Worm (Caenorhabditis elegans) whole organism, L2 larva: ENCODE data around the gene nhr-232.
A peak's percentile ranks its signal among the peaks of the same experiment; 100 is the strongest.

Experiments
- C34F6.9 ChIP-seq: fragments of 150-350 bp; optimal IDR thresholded peaks from 2 replicates; lab custom pipeline; 2014; ENCODE audit warnings: missing biosample characterization, missing genetic modification characterization
- F13H6.1 ChIP-seq: sonication (generic microtip); optimal IDR thresholded peaks from 2 replicates; lab custom pipeline; 2016; ENCODE audit warnings: missing genetic modification characterization, missing compliant biosample characterization
- R02D3.7 ChIP-seq: fragments of 150-350 bp; optimal IDR thresholded peaks from 2 replicates; lab custom pipeline; 2014; ENCODE audit warnings: missing biosample characterization, missing genetic modification characterization
- Y55F3AM.14 ChIP-seq: fragments of 200-800 bp; sonication (Bioruptor generic); optimal IDR thresholded peaks from 2 replicates; lab custom pipeline; 2018; ENCODE audit warnings: mild to moderate bottlenecking, missing genetic modification characterization, missing compliant biosample characterization
- alr-1 ChIP-seq: fragments of 150-350 bp; optimal IDR thresholded peaks from 2 replicates; lab custom pipeline; 2014; ENCODE audit warnings: missing biosample characterization, missing genetic modification characterization
- aly-2 ChIP-seq: fragments of 150-350 bp; optimal IDR thresholded peaks from 2 replicates; lab custom pipeline; 2014; ENCODE audit warnings: missing biosample characterization, missing genetic modification characterization
- ama-1 ChIP-seq: fragments of 150-350 bp; optimal IDR thresholded peaks from 2 replicates; lab custom pipeline; 2018; ENCODE audit warnings: inconsistent platforms
- blmp-1 ChIP-seq: sonication (generic microtip); optimal IDR thresholded peaks from 2 replicates; lab custom pipeline; 2017; ENCODE audit warnings: missing genetic modification characterization, mild to moderate bottlenecking, missing compliant biosample characterization, antibody characterized with exemption, moderate library complexity; ENCODE audit not compliant: insufficient read depth
- ceh-16 ChIP-seq: fragments of 150-350 bp; optimal IDR thresholded peaks from 2 replicates; lab custom pipeline; 2014; ENCODE audit warnings: missing biosample characterization, missing genetic modification characterization
- crh-2 ChIP-seq: sonication (generic microtip); optimal IDR thresholded peaks from 2 replicates; lab custom pipeline; 2017; ENCODE audit warnings: missing biosample characterization, missing genetic modification characterization
- dmd-4 ChIP-seq: sonication (generic microtip); optimal IDR thresholded peaks from 2 replicates; lab custom pipeline; 2017; ENCODE audit warnings: missing biosample characterization, missing genetic modification characterization
- egl-27 ChIP-seq: sonication (generic microtip); optimal IDR thresholded peaks from 3 replicates; lab custom pipeline; 2017; ENCODE audit warnings: missing biosample characterization, missing genetic modification reagents, missing genetic modification characterization
- fos-1 ChIP-seq: fragments of 150-350 bp; optimal IDR thresholded peaks from 2 replicates; lab custom pipeline; 2014; ENCODE audit warnings: missing biosample characterization, missing genetic modification characterization
- gmeb-1 ChIP-seq: fragments of 150-350 bp; optimal IDR thresholded peaks from 2 replicates; lab custom pipeline; 2014; ENCODE audit warnings: missing biosample characterization, missing genetic modification characterization
- lin-13 ChIP-seq: fragments of 150-350 bp; optimal IDR thresholded peaks from 2 replicates; lab custom pipeline; 2014; ENCODE audit warnings: missing biosample characterization, missing genetic modification reagents, missing genetic modification characterization
- lin-39 ChIP-seq: fragments of 150-350 bp; optimal IDR thresholded peaks from 2 replicates; lab custom pipeline; 2014; ENCODE audit warnings: missing biosample characterization, missing genetic modification reagents, missing genetic modification characterization
- lsy-2 ChIP-seq, 2 experiments: fragments of 150-350 bp in 1 of 2; sonication (generic microtip) in 1 of 2; optimal IDR thresholded peaks; 2 replicates each; lab custom pipeline; 2014 to 2017; ENCODE audit warnings: missing biosample characterization in 2 of 2, missing genetic modification characterization in 2 of 2
- mab-5 ChIP-seq: fragments of 150-350 bp; optimal IDR thresholded peaks from 2 replicates; lab custom pipeline; 2014; ENCODE audit warnings: missing biosample characterization, missing genetic modification characterization
- mbf-1 ChIP-seq: sonication (generic microtip); optimal IDR thresholded peaks from 2 replicates; lab custom pipeline; 2017; ENCODE audit warnings: missing biosample characterization, missing genetic modification characterization
- mdl-1 ChIP-seq, 2 experiments: fragments of 150-350 bp in 1 of 2; sonication (generic microtip) in 1 of 2; optimal IDR thresholded peaks; 2 replicates each; lab custom pipeline; 2017; ENCODE audit warnings: missing biosample characterization in 2 of 2, missing genetic modification characterization in 2 of 2
- nhr-11 ChIP-seq: fragments of 150-350 bp; optimal IDR thresholded peaks from 2 replicates; lab custom pipeline; 2014; ENCODE audit warnings: missing biosample characterization, missing genetic modification characterization
- nhr-12 ChIP-seq: fragments of 150-350 bp; optimal IDR thresholded peaks from 2 replicates; lab custom pipeline; 2014; ENCODE audit warnings: missing biosample characterization, missing genetic modification characterization
- nhr-129 ChIP-seq: fragments of 150-350 bp; optimal IDR thresholded peaks from 2 replicates; lab custom pipeline; 2014; ENCODE audit warnings: missing biosample characterization, missing genetic modification characterization
- nhr-21 ChIP-seq: fragments of 150-350 bp; optimal IDR thresholded peaks from 2 replicates; lab custom pipeline; 2014; ENCODE audit warnings: missing biosample characterization, missing genetic modification characterization
- nhr-23 ChIP-seq: fragments of 150-350 bp; optimal IDR thresholded peaks from 2 replicates; lab custom pipeline; 2014; ENCODE audit warnings: missing biosample characterization, missing genetic modification reagents, missing genetic modification characterization
- nhr-237 ChIP-seq: fragments of 150-350 bp; optimal IDR thresholded peaks from 2 replicates; lab custom pipeline; 2014; ENCODE audit warnings: missing biosample characterization, missing genetic modification characterization
- nhr-25 ChIP-seq: fragments of 150-350 bp; sonication (generic microtip); optimal IDR thresholded peaks from 3 replicates; lab custom pipeline; 2014; ENCODE audit warnings: missing biosample characterization, missing genetic modification characterization
- nhr-77 ChIP-seq: fragments of 150-350 bp; optimal IDR thresholded peaks from 2 replicates; lab custom pipeline; 2014; ENCODE audit warnings: missing biosample characterization, missing genetic modification characterization
- peb-1 ChIP-seq: fragments of 150-350 bp; optimal IDR thresholded peaks from 2 replicates; lab custom pipeline; 2014; ENCODE audit warnings: missing biosample characterization, missing genetic modification characterization
- sem-4 ChIP-seq: fragments of 150-350 bp; optimal IDR thresholded peaks from 2 replicates; lab custom pipeline; 2014; ENCODE audit warnings: missing biosample characterization, missing genetic modification reagents, missing genetic modification characterization
- skn-1 ChIP-seq: sonication (generic microtip); optimal IDR thresholded peaks from 2 replicates; lab custom pipeline; 2017; ENCODE audit warnings: missing biosample characterization, missing genetic modification characterization
- sma-3 ChIP-seq: sonication (generic microtip); optimal IDR thresholded peaks from 2 replicates; lab custom pipeline; 2016; ENCODE audit warnings: missing genetic modification reagents, missing genetic modification characterization, missing compliant biosample characterization
- sma-9 ChIP-seq, 2 experiments: fragments of 150-350 bp in 1 of 2; sonication (generic microtip) in 1 of 2; optimal IDR thresholded peaks; 2 replicates each; lab custom pipeline; 2014 to 2016; ENCODE audit warnings: missing genetic modification characterization in 2 of 2, mild to moderate bottlenecking in 1 of 2, missing biosample characterization in 1 of 2, missing compliant biosample characterization in 1 of 2, missing genetic modification reagents in 1 of 2, moderate library complexity in 1 of 2
- snpc-4 ChIP-seq: fragments of 150-350 bp; optimal IDR thresholded peaks from 2 replicates; lab custom pipeline; 2014; ENCODE audit warnings: missing biosample characterization, missing genetic modification characterization
- unc-39 ChIP-seq: fragments of 150-350 bp; optimal IDR thresholded peaks from 2 replicates; lab custom pipeline; 2014; ENCODE audit warnings: missing biosample characterization, missing genetic modification characterization
- unc-55 ChIP-seq: fragments of 150-350 bp; sonication (generic microtip); optimal IDR thresholded peaks from 3 replicates; lab custom pipeline; 2014; ENCODE audit warnings: missing biosample characterization, missing genetic modification reagents, missing genetic modification characterization
- unc-62 ChIP-seq: fragments of 150-350 bp; optimal IDR thresholded peaks from 2 replicates; lab custom pipeline; 2014; ENCODE audit warnings: missing biosample characterization, missing genetic modification reagents, missing genetic modification characterization
- zag-1 ChIP-seq: fragments of 150-350 bp; optimal IDR thresholded peaks from 2 replicates; lab custom pipeline; 2014; ENCODE audit warnings: missing biosample characterization, missing genetic modification characterization
- ztf-1 ChIP-seq: fragments of 200-800 bp; sonication (Bioruptor generic); conservative IDR thresholded peaks from 2 replicates; pipeline ENCODE4 v1.3.6; 2022; ENCODE audit warnings: missing genetic modification characterization, missing compliant biosample characterization
- ztf-11 ChIP-seq: sonication (generic microtip); optimal IDR thresholded peaks from 2 replicates; lab custom pipeline; 2017; ENCODE audit warnings: missing biosample characterization, missing genetic modification characterization
- ztf-4 ChIP-seq: fragments of 150-350 bp; optimal IDR thresholded peaks from 2 replicates; lab custom pipeline; 2014; ENCODE audit warnings: missing biosample characterization, missing genetic modification characterization

nhr-232 gene

DNA sequence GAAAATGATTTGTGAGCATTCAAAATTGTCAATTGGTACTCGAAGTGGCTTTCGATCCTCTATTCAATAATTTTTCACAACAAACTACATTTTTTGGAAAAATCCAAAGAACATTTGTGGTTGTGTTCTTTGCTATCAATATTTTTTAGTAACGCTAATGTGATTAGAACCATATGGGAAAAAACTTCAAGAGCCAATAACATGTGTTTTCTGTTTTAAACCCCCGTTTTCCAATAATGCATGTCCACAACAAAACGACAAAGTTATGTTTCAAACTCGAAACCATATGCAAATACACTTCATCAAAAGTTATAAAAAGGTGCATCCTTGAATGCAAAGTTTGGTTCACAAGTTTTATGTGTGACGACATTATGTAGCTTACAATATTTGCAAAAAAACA is 29.9 kb downstream of the nhr-232 start:
- no peak for TF ChIP-seq sma-3 (GFP tag; lab: Kevin White, UChicago)
- no peak for TF ChIP-seq sma-9 (GFP tag; optimal IDR thresholded peaks at IDR 0.05; lab: Kevin White, UChicago)
- TF ChIP-seq sma-9 (tag; optimal IDR thresholded peaks at IDR 0.05; lab: Kevin White, UChicago) = no peak
- no peak for TF ChIP-seq ama-1
- no peak for TF ChIP-seq lsy-2 (tag; optimal IDR thresholded peaks at IDR 0.05; lab: Kevin White, UChicago)
- TF ChIP-seq nhr-77 (tag; lab: Kevin White, UChicago) = no peak
- no peak for TF ChIP-seq R02D3.7 (tag; lab: Kevin White, UChicago)
- TF ChIP-seq nhr-12 = no peak
- TF ChIP-seq mab-5 = no peak
- TF ChIP-seq snpc-4 = no peak
- TF ChIP-seq aly-2 (tag; lab: Kevin White, UChicago) = no peak
- no peak for TF ChIP-seq ceh-16 (tag; lab: Kevin White, UChicago)
- no peak for TF ChIP-seq skn-1 (tag; lab: Kevin White, UChicago)
- TF ChIP-seq, all 48 proteins: peak for 0

DNA sequence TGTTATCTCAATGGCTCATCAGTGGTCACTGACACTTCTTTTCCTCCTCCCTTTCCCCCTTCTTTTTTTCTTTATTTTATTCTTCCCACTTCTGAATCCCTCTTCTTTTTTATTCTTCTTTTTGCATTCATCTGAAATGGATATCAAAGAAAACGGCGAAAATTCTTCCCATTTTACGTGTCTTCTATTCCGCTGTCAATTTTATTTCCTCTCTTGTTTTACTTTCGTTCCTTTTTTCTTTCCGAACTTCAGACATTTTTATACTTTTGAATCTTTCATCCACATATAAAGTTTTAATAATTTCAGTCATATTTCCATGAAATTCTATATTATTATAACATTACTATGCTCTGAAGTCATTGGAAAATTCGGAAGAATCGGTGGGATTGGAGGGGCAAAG is 31.3 kb downstream of the nhr-232 start, which contains the start of gene B0024.3:
Gene B0024.3 (plus strand): TSS at position 301 of the 400 bp plus-strand sequence.
- no peak for TF ChIP-seq sma-9 (GFP tag; optimal IDR thresholded peaks at IDR 0.05; lab: Kevin White, UChicago)
- TF ChIP-seq sma-9 (tag; optimal IDR thresholded peaks at IDR 0.05; lab: Kevin White, UChicago) = no peak
- TF ChIP-seq crh-2 = no peak
- no peak for TF ChIP-seq lin-13 (GFP tag; lab: Kevin White, UChicago)
- TF ChIP-seq ztf-4 (tag; lab: Kevin White, UChicago) = no peak
- TF ChIP-seq ceh-16 (tag; lab: Kevin White, UChicago) = no peak
- TF ChIP-seq skn-1 (tag; lab: Kevin White, UChicago) = no peak
- TF ChIP-seq zag-1 (tag; lab: Kevin White, UChicago) = no peak
- TF ChIP-seq nhr-11 (tag; lab: Kevin White, UChicago) = no peak
- TF ChIP-seq sma-3 (GFP tag; lab: Kevin White, UChicago) = no peak
- TF ChIP-seq nhr-21 = no peak
- TF ChIP-seq C34F6.9 = no peak
- TF ChIP-seq dmd-4 (tag; lab: Kevin White, UChicago) = no peak
- no peak for TF ChIP-seq mdl-1 (tag; optimal IDR thresholded peaks at IDR 0.05; lab: Kevin White, UChicago)
- no peak for TF ChIP-seq gmeb-1 (tag; lab: Kevin White, UChicago)
- TF ChIP-seq, all 48 proteins: peak for 0

DNA sequence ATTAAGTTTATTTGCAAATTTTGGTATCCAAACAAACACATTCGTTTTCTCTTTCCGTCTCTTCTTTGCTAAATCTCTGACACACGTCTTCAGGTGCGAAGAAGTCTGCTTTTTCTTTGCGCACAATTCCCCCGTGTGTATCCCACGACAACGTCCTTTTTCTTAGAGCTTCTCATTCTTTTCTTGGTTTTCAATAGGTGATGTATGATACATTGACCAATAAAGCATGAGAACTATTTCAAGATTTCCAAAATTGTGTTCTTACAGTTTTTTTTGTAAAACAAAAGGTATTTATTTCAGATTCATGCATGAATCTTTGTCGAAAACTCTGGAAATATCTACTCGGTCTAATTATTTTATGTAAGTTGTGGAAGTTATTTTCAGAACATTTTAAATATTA is 33.8 kb downstream of the nhr-232 start, which contains the start of gene B0024.15:
Gene B0024.15 (plus strand): TSS at position 301 of the 400 bp plus-strand sequence.
- TF ChIP-seq nhr-23 (tag; lab: Kevin White, UChicago) (no peak), C34F6.9 (no peak), mab-5 (no peak), unc-62 (GFP tag; lab: Kevin White, UChicago) (no peak), unc-55 (no peak)
- TF ChIP-seq, all 48 proteins: peak for 0

DNA sequence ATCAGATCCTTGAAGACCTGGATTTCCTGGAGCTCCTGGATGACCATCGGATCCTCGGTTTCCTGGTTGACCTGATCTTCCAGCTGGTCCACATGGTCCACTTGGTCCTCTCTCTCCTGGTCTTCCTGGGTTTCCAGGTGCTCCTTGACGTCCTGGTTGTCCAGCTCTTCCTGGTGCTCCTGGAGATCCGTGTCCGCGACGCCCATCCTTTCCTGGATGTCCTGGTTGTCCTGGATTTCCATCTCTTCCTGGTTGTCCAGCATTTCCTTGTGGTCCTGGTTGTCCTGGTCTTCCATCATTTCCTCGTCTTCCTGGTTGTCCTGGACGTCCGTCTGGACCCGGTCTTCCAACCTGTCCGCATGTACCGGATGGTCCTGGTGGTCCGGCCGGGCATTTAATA is 35.9 kb downstream of the nhr-232 start:
- TF ChIP-seq zag-1 (tag; lab: Kevin White, UChicago) = no peak
- TF ChIP-seq lsy-2 (tag; optimal IDR thresholded peaks at IDR 0.05; lab: Kevin White, UChicago) = no peak
- no peak for TF ChIP-seq fos-1 (tag; lab: Kevin White, UChicago)
- no peak for TF ChIP-seq mab-5
- no peak for TF ChIP-seq sem-4 (tag; lab: Kevin White, UChicago)
- TF ChIP-seq Y55F3AM.14 (GFP tag; lab: Kevin White, UChicago) = no peak
- TF ChIP-seq nhr-23 (tag; lab: Kevin White, UChicago) = no peak
- TF ChIP-seq unc-62 (GFP tag; lab: Kevin White, UChicago) = no peak
- TF ChIP-seq unc-39 (tag; lab: Kevin White, UChicago) = no peak
- no peak for TF ChIP-seq ama-1
- no peak for TF ChIP-seq ztf-11 (tag; lab: Kevin White, UChicago)
- TF ChIP-seq ztf-1 (GFP tag; lab: Robert Waterston, UW) = no peak
- TF ChIP-seq nhr-129 (tag; lab: Kevin White, UChicago) = no peak
- TF ChIP-seq nhr-25 (tag; lab: Kevin White, UChicago) = no peak
- TF ChIP-seq, all 48 proteins: peak for 0

DNA sequence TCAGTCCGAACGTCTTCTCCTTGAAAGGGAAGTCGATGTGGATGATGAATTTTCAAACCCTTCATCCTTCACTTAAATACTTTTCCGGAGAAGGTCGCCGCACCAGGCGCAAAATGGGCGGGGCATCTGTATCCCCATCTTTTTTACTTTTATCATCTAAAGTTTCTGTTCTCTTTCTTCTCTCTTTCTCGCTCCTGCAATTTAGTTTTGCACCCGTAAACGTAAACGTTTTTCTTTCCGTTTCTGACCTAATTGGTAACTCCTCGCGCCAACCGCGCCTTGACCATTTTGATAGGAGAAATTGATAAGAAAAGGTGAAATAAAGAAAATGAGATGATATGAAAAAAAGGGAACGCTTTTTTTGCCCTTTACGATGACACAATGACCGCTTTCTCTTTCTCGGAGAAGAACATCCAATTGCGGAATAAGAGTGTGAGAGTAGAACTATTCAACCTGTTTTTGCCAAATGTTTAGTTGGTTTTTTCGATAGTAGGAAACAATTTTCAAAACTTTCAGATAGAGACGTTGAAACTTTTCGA is 36.9 kb downstream of the nhr-232 start, which contains the start of gene col-149:
Gene col-149 (minus strand): TSS at position 51 of the 539 bp plus-strand sequence.
- TF ChIP-seq lin-39 (no peak), sma-3 (GFP tag; lab: Kevin White, UChicago) (peak; percentile 41), nhr-21 (peak; percentile 35), blmp-1 (tag; lab: Kevin White, UChicago) (peak; percentile 91), C34F6.9 (no peak), alr-1 (tag; lab: Kevin White, UChicago) (no peak), peb-1 (no peak), mbf-1 (no peak), fos-1 (tag; lab: Kevin White, UChicago) (peak; percentile 78), dmd-4 (tag; lab: Kevin White, UChicago) (no peak), sma-9 (GFP tag; optimal IDR thresholded peaks at IDR 0.05; lab: Kevin White, UChicago) (peak; percentile 46), sma-9 (tag; optimal IDR thresholded peaks at IDR 0.05; lab: Kevin White, UChicago) (no peak), nhr-11 (tag; lab: Kevin White, UChicago) (no peak), nhr-12 (no peak), Y55F3AM.14 (GFP tag; lab: Kevin White, UChicago) (no peak), ceh-16 (tag; lab: Kevin White, UChicago) (no peak), crh-2 (no peak), R02D3.7 (tag; lab: Kevin White, UChicago) (no peak), F13H6.1 (tag; lab: Kevin White, UChicago) (no peak), nhr-237 (tag; lab: Kevin White, UChicago) (no peak), skn-1 (tag; lab: Kevin White, UChicago) (no peak), lin-13 (GFP tag; lab: Kevin White, UChicago) (no peak), nhr-25 (tag; lab: Kevin White, UChicago) (no peak), egl-27 (peak; percentile 10)
- TF ChIP-seq, all 48 proteins: peak for 6
